Worm (Caenorhabditis elegans): Measurements from ENCODE around the gene Y43F8B.20.

- TF ChIP-seq hlh-12 (tag; optimal IDR thresholded peaks at IDR 0.05) (no peak), die-1 (tag; optimal IDR thresholded peaks at IDR 0.05) (no peak), rpc-1 (optimal IDR thresholded peaks at IDR 0.05) (no peak), rpc-1 (tag; optimal IDR thresholded peaks at IDR 0.05) (no peak), ZK185.1 (tag; optimal IDR thresholded peaks at IDR 0.05; ENCODE audit: poor library complexity, severe bottlenecking) (no peak)
These were observed 40.5 kb downstream of the Y43F8B.20 start for ce11 chrV:19509061-19509460.

All from whole organism, young adult.